Worm (Caenorhabditis elegans) whole organism, L2 larva: ENCODE data around the gene str-188.

Source experiments
- F13H6.1 ChIP-seq: sonication (generic microtip); optimal IDR thresholded peaks from 2 replicates; lab custom pipeline; 2016; ENCODE audit warnings: missing genetic modification characterization, missing compliant biosample characterization
- R02D3.7 ChIP-seq: fragments of 150-350 bp; optimal IDR thresholded peaks from 2 replicates; lab custom pipeline; 2014; ENCODE audit warnings: missing biosample characterization, missing genetic modification characterization
- Y55F3AM.14 ChIP-seq: fragments of 200-800 bp; sonication (Bioruptor generic); optimal IDR thresholded peaks from 2 replicates; lab custom pipeline; 2018; ENCODE audit warnings: mild to moderate bottlenecking, missing genetic modification characterization, missing compliant biosample characterization
- ZK546.5 ChIP-seq: sonication (generic microtip); optimal IDR thresholded peaks from 2 replicates; lab custom pipeline; 2017; ENCODE audit warnings: missing biosample characterization, missing genetic modification characterization
- alr-1 ChIP-seq: fragments of 150-350 bp; optimal IDR thresholded peaks from 2 replicates; lab custom pipeline; 2014; ENCODE audit warnings: missing biosample characterization, missing genetic modification characterization
- aly-2 ChIP-seq: fragments of 150-350 bp; optimal IDR thresholded peaks from 2 replicates; lab custom pipeline; 2014; ENCODE audit warnings: missing biosample characterization, missing genetic modification characterization
- blmp-1 ChIP-seq: sonication (generic microtip); optimal IDR thresholded peaks from 2 replicates; lab custom pipeline; 2017; ENCODE audit warnings: missing genetic modification characterization, mild to moderate bottlenecking, missing compliant biosample characterization, antibody characterized with exemption, moderate library complexity; ENCODE audit not compliant: insufficient read depth
- ceh-16 ChIP-seq: fragments of 150-350 bp; optimal IDR thresholded peaks from 2 replicates; lab custom pipeline; 2014; ENCODE audit warnings: missing biosample characterization, missing genetic modification characterization
- crh-2 ChIP-seq: sonication (generic microtip); optimal IDR thresholded peaks from 2 replicates; lab custom pipeline; 2017; ENCODE audit warnings: missing biosample characterization, missing genetic modification characterization
- dmd-4 ChIP-seq: sonication (generic microtip); optimal IDR thresholded peaks from 2 replicates; lab custom pipeline; 2017; ENCODE audit warnings: missing biosample characterization, missing genetic modification characterization
- egl-27 ChIP-seq: sonication (generic microtip); optimal IDR thresholded peaks from 3 replicates; lab custom pipeline; 2017; ENCODE audit warnings: missing biosample characterization, missing genetic modification reagents, missing genetic modification characterization
- elt-1 ChIP-seq: fragments of 150-350 bp; optimal IDR thresholded peaks from 2 replicates; lab custom pipeline; 2014; ENCODE audit warnings: missing biosample characterization, missing genetic modification characterization
- elt-3 ChIP-seq: sonication (generic microtip); optimal IDR thresholded peaks from 2 replicates; lab custom pipeline; 2017; ENCODE audit warnings: missing biosample characterization, missing genetic modification characterization
- fos-1 ChIP-seq: fragments of 150-350 bp; optimal IDR thresholded peaks from 2 replicates; lab custom pipeline; 2014; ENCODE audit warnings: missing biosample characterization, missing genetic modification characterization
- gmeb-1 ChIP-seq: fragments of 150-350 bp; optimal IDR thresholded peaks from 2 replicates; lab custom pipeline; 2014; ENCODE audit warnings: missing biosample characterization, missing genetic modification characterization
- lin-11 ChIP-seq: fragments of 150-350 bp; sonication (generic microtip); optimal IDR thresholded peaks from 2 replicates; lab custom pipeline; 2014; ENCODE audit warnings: missing biosample characterization, missing genetic modification characterization, inconsistent platforms, mixed read lengths
- lin-13 ChIP-seq: fragments of 150-350 bp; optimal IDR thresholded peaks from 2 replicates; lab custom pipeline; 2014; ENCODE audit warnings: missing biosample characterization, missing genetic modification reagents, missing genetic modification characterization
- lin-39 ChIP-seq: fragments of 150-350 bp; optimal IDR thresholded peaks from 2 replicates; lab custom pipeline; 2014; ENCODE audit warnings: missing biosample characterization, missing genetic modification reagents, missing genetic modification characterization
- lsy-2 ChIP-seq, 2 experiments: fragments of 150-350 bp in 1 of 2; sonication (generic microtip) in 1 of 2; optimal IDR thresholded peaks; 2 replicates each; lab custom pipeline; 2014 to 2017; ENCODE audit warnings: missing biosample characterization in 2 of 2, missing genetic modification characterization in 2 of 2
- mbf-1 ChIP-seq: sonication (generic microtip); optimal IDR thresholded peaks from 2 replicates; lab custom pipeline; 2017; ENCODE audit warnings: missing biosample characterization, missing genetic modification characterization
- nhr-10 ChIP-seq: sonication (generic microtip); optimal IDR thresholded peaks from 2 replicates; lab custom pipeline; 2017; ENCODE audit warnings: missing biosample characterization, missing genetic modification characterization
- nhr-11 ChIP-seq: fragments of 150-350 bp; optimal IDR thresholded peaks from 2 replicates; lab custom pipeline; 2014; ENCODE audit warnings: missing biosample characterization, missing genetic modification characterization
- nhr-129 ChIP-seq: fragments of 150-350 bp; optimal IDR thresholded peaks from 2 replicates; lab custom pipeline; 2014; ENCODE audit warnings: missing biosample characterization, missing genetic modification characterization
- nhr-21 ChIP-seq: fragments of 150-350 bp; optimal IDR thresholded peaks from 2 replicates; lab custom pipeline; 2014; ENCODE audit warnings: missing biosample characterization, missing genetic modification characterization
- nhr-23 ChIP-seq: fragments of 150-350 bp; optimal IDR thresholded peaks from 2 replicates; lab custom pipeline; 2014; ENCODE audit warnings: missing biosample characterization, missing genetic modification reagents, missing genetic modification characterization
- nhr-237 ChIP-seq: fragments of 150-350 bp; optimal IDR thresholded peaks from 2 replicates; lab custom pipeline; 2014; ENCODE audit warnings: missing biosample characterization, missing genetic modification characterization
- nhr-25 ChIP-seq: fragments of 150-350 bp; sonication (generic microtip); optimal IDR thresholded peaks from 3 replicates; lab custom pipeline; 2014; ENCODE audit warnings: missing biosample characterization, missing genetic modification characterization
- nhr-6 ChIP-seq: fragments of 150-350 bp; optimal IDR thresholded peaks from 2 replicates; lab custom pipeline; 2014; ENCODE audit warnings: missing biosample characterization, missing genetic modification characterization
- peb-1 ChIP-seq: fragments of 150-350 bp; optimal IDR thresholded peaks from 2 replicates; lab custom pipeline; 2014; ENCODE audit warnings: missing biosample characterization, missing genetic modification characterization
- sem-4 ChIP-seq: fragments of 150-350 bp; optimal IDR thresholded peaks from 2 replicates; lab custom pipeline; 2014; ENCODE audit warnings: missing biosample characterization, missing genetic modification reagents, missing genetic modification characterization
- skn-1 ChIP-seq: sonication (generic microtip); optimal IDR thresholded peaks from 2 replicates; lab custom pipeline; 2017; ENCODE audit warnings: missing biosample characterization, missing genetic modification characterization
- sma-3 ChIP-seq: sonication (generic microtip); optimal IDR thresholded peaks from 2 replicates; lab custom pipeline; 2016; ENCODE audit warnings: missing genetic modification reagents, missing genetic modification characterization, missing compliant biosample characterization
- sma-9 ChIP-seq, 2 experiments: fragments of 150-350 bp in 1 of 2; sonication (generic microtip) in 1 of 2; optimal IDR thresholded peaks; 2 replicates each; lab custom pipeline; 2014 to 2016; ENCODE audit warnings: missing genetic modification characterization in 2 of 2, mild to moderate bottlenecking in 1 of 2, missing biosample characterization in 1 of 2, missing compliant biosample characterization in 1 of 2, missing genetic modification reagents in 1 of 2, moderate library complexity in 1 of 2
- snpc-4 ChIP-seq: fragments of 150-350 bp; optimal IDR thresholded peaks from 2 replicates; lab custom pipeline; 2014; ENCODE audit warnings: missing biosample characterization, missing genetic modification characterization
- unc-39 ChIP-seq: fragments of 150-350 bp; optimal IDR thresholded peaks from 2 replicates; lab custom pipeline; 2014; ENCODE audit warnings: missing biosample characterization, missing genetic modification characterization
- ztf-1 ChIP-seq: fragments of 200-800 bp; sonication (Bioruptor generic); conservative IDR thresholded peaks from 2 replicates; pipeline ENCODE4 v1.3.6; 2022; ENCODE audit warnings: missing genetic modification characterization, missing compliant biosample characterization
- ztf-11 ChIP-seq: sonication (generic microtip); optimal IDR thresholded peaks from 2 replicates; lab custom pipeline; 2017; ENCODE audit warnings: missing biosample characterization, missing genetic modification characterization

Gene str-188

DNA sequence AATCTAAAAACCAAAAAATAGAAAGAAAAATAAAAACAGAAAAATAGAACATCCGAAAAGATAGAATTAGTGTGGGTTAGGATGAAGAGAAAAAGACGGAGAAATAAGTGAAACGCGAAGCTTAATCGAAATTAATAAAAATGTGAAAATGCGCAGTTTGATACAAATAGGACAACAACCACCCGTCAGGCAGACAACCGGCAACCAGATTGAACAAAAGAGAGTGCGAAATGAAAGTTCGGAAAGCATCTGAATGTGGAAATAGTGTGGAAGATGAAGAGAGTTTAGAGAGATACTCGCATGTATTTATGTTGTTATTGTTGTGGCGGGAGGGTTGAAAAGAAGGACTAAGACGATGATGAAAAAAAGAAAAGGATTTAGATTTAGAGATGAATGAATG, 41.9 kb downstream of the str-188 start:
- TF ChIP-seq elt-1 = no peak
- no peak for TF ChIP-seq aly-2 (tag; lab: Kevin White, UChicago)
- TF ChIP-seq peb-1 (tag; lab: Kevin White, UChicago) = no peak
- TF ChIP-seq fos-1 = no peak
- TF ChIP-seq lin-13 = no peak
- TF ChIP-seq nhr-25 (tag; lab: Kevin White, UChicago) = no peak
- TF ChIP-seq sma-9 (GFP tag; optimal IDR thresholded peaks at IDR 0.05; lab: Kevin White, UChicago) = no peak
- TF ChIP-seq sma-9 (tag; optimal IDR thresholded peaks at IDR 0.05; lab: Kevin White, UChicago) = no peak
- no peak for TF ChIP-seq mbf-1 (tag; lab: Kevin White, UChicago)
- TF ChIP-seq nhr-6 (tag; lab: Kevin White, UChicago) = no peak
- TF ChIP-seq crh-2 (tag; lab: Kevin White, UChicago) = no peak
- TF ChIP-seq nhr-21 (tag; lab: Kevin White, UChicago) = no peak
- TF ChIP-seq elt-3 (tag; lab: Kevin White, UChicago) = no peak
- TF ChIP-seq sem-4 (tag; lab: Kevin White, UChicago) = no peak
- TF ChIP-seq snpc-4 (tag; lab: Kevin White, UChicago) = no peak
- TF ChIP-seq lin-11 (tag; lab: Kevin White, UChicago) = no peak

DNA sequence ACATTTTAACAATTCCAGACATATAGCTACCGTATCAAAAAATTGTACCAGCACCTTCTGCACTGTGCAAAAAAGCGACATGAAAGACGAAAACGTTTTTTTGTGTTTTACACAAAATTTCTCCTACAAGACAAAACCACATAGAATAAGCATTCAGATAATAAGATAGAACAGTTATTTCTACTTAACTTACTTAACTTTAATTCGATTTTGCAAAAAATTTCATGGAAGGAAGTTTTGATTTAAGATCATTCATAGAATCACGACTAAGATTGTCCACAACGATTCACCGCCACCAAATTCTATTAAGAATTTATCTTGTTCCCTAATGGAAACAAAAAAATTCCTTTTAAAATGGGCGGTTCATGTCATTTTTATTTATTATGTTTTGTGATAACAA, 47.3 kb downstream of the str-188 start:
- no peak for TF ChIP-seq nhr-11 (tag; lab: Kevin White, UChicago)
- no peak for TF ChIP-seq blmp-1 (tag; lab: Kevin White, UChicago)
- no peak for TF ChIP-seq alr-1
- TF ChIP-seq aly-2 (tag; lab: Kevin White, UChicago) = no peak
- no peak for TF ChIP-seq dmd-4 (tag; lab: Kevin White, UChicago)
- no peak for TF ChIP-seq egl-27 (tag; lab: Kevin White, UChicago)
- TF ChIP-seq nhr-237 = no peak
- TF ChIP-seq lin-39 (tag; lab: Kevin White, UChicago) = no peak
- TF ChIP-seq ztf-11 (tag; lab: Kevin White, UChicago) = no peak
- TF ChIP-seq nhr-21 (tag; lab: Kevin White, UChicago) = no peak
- no peak for TF ChIP-seq R02D3.7 (tag; lab: Kevin White, UChicago)
- no peak for TF ChIP-seq nhr-23 (tag; lab: Kevin White, UChicago)
- no peak for TF ChIP-seq ztf-1 (GFP tag; lab: Robert Waterston, UW)
- TF ChIP-seq F13H6.1 (tag; lab: Kevin White, UChicago) = no peak
- no peak for TF ChIP-seq elt-1
- no peak for TF ChIP-seq nhr-129 (tag; lab: Kevin White, UChicago)
- no peak for TF ChIP-seq ceh-16 (tag; lab: Kevin White, UChicago)
- no peak for TF ChIP-seq unc-39 (tag; lab: Kevin White, UChicago)
- no peak for TF ChIP-seq snpc-4 (tag; lab: Kevin White, UChicago)

DNA sequence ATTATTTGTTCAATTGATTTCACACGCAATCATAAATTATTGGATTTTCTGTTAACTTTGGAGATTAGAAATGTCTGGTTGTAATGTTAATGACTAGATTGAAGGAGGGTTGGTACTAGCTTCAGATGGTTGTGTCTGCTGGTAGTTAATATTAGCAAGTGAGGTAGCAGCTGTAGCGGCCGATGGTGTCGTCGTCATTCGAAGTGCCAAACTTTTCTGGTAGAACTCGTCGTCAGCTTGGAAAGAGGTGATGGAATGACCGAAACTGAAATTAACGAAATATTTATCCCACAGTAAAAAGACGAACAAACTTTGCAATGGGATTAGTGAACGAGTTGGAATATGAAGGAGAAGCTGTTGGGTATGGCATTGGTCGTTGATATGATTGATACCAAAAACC, 48.1 kb downstream of the str-188 start:
- no peak for TF ChIP-seq fos-1
- no peak for TF ChIP-seq sma-9 (GFP tag; optimal IDR thresholded peaks at IDR 0.05; lab: Kevin White, UChicago)
- TF ChIP-seq sma-9 (tag; optimal IDR thresholded peaks at IDR 0.05; lab: Kevin White, UChicago) = no peak
- TF ChIP-seq elt-1 = no peak
- TF ChIP-seq lsy-2 (tag; optimal IDR thresholded peaks at IDR 0.05; lab: Kevin White, UChicago) = no peak
- no peak for TF ChIP-seq gmeb-1 (tag; lab: Kevin White, UChicago)
- TF ChIP-seq ZK546.5 (tag; lab: Kevin White, UChicago) = no peak
- no peak for TF ChIP-seq F13H6.1 (tag; lab: Kevin White, UChicago)
- TF ChIP-seq alr-1 = no peak
- no peak for TF ChIP-seq Y55F3AM.14 (GFP tag; lab: Kevin White, UChicago)
- no peak for TF ChIP-seq nhr-11 (tag; lab: Kevin White, UChicago)
- TF ChIP-seq nhr-21 (tag; lab: Kevin White, UChicago) = no peak
- TF ChIP-seq lin-13 = no peak
- no peak for TF ChIP-seq crh-2 (tag; lab: Kevin White, UChicago)
- TF ChIP-seq nhr-23 (tag; lab: Kevin White, UChicago) = no peak
- TF ChIP-seq nhr-10 (tag; lab: Kevin White, UChicago) = no peak
- no peak for TF ChIP-seq skn-1 (tag; lab: Kevin White, UChicago)
- no peak for TF ChIP-seq sma-3 (GFP tag; lab: Kevin White, UChicago)
- no peak for TF ChIP-seq peb-1 (tag; lab: Kevin White, UChicago)
- no peak for TF ChIP-seq nhr-129 (tag; lab: Kevin White, UChicago)
- TF ChIP-seq ceh-16 (tag; lab: Kevin White, UChicago) = no peak
